Fruit fly (Drosophila melanogaster) whole organism, embryonic: Measurements from ENCODE around the gene CG13033.

Experiments used
- Adf1 ChIP-seq: fragments of 200-800 bp; sonication (Bioruptor generic); IDR thresholded peaks from 2 replicates; pipeline ENCODE4 v1.3.6; 2022; ENCODE audit warnings: missing biosample characterization, missing genetic modification characterization
- Antp ChIP-seq: fragments of 200-800 bp; sonication (Bioruptor generic); optimal IDR thresholded peaks from 3 replicates; lab custom pipeline; 2016; ENCODE audit warnings: missing biosample characterization, missing genetic modification characterization
- CG11456 ChIP-seq: fragments of 200-800 bp; sonication (Bioruptor generic); IDR thresholded peaks from 3 replicates; pipeline ENCODE4 v1.3.6; 2022; ENCODE audit warnings: missing biosample characterization, missing genetic modification characterization
- CG12219 ChIP-seq: fragments of 200-800 bp; sonication (Bioruptor generic); optimal IDR thresholded peaks from 3 replicates; lab custom pipeline; 2018; ENCODE audit warnings: missing biosample characterization, mild to moderate bottlenecking, missing genetic modification characterization
- CG13424 ChIP-seq: fragments of 200-800 bp; sonication (Bioruptor generic); optimal IDR thresholded peaks from 2 replicates; lab custom pipeline; 2019; ENCODE audit warnings: missing biosample characterization, mild to moderate bottlenecking, missing genetic modification characterization, moderate library complexity
- CG14014 ChIP-seq: fragments of 200-800 bp; sonication (Bioruptor generic); IDR thresholded peaks from 2 replicates; pipeline ENCODE4 v1.3.6; 2022; ENCODE audit warnings: missing biosample characterization, missing genetic modification characterization
- CG14860 ChIP-seq: fragments of 200-800 bp; sonication (Bioruptor generic); IDR thresholded peaks from 3 replicates; pipeline ENCODE4 v1.3.6; 2022; ENCODE audit warnings: missing biosample characterization, missing genetic modification characterization; ENCODE audit not compliant: partially characterized antibody
- CG15514 ChIP-seq: fragments of 200-800 bp; sonication (Bioruptor generic); optimal IDR thresholded peaks from 3 replicates; lab custom pipeline; 2017; ENCODE audit warnings: missing biosample characterization, missing genetic modification characterization, mild to moderate bottlenecking, moderate library complexity, missing genetic modification reagents
- CG1603 ChIP-seq: fragments of 200-800 bp; sonication (Bioruptor generic); optimal IDR thresholded peaks from 2 replicates; lab custom pipeline; 2019; ENCODE audit warnings: missing biosample characterization, mild to moderate bottlenecking, missing genetic modification characterization, moderate library complexity
- CG17359 ChIP-seq: fragments of 200-800 bp; sonication (Bioruptor generic); optimal IDR thresholded peaks from 3 replicates; lab custom pipeline; 2018; ENCODE audit warnings: missing biosample characterization, mild to moderate bottlenecking, missing genetic modification characterization, moderate library complexity
- CG2116 ChIP-seq: fragments of 200-800 bp; sonication (Bioruptor generic); optimal IDR thresholded peaks from 3 replicates; lab custom pipeline; 2018; ENCODE audit warnings: missing biosample characterization, mild to moderate bottlenecking, missing genetic modification characterization
- CG30020 ChIP-seq: fragments of 200-800 bp; optimal IDR thresholded peaks from 2 replicates; lab custom pipeline; 2019; ENCODE audit warnings: missing biosample characterization, mild to moderate bottlenecking, missing genetic modification characterization, moderate library complexity
- CG30431 ChIP-seq: fragments of 200-800 bp; sonication (Bioruptor generic); optimal IDR thresholded peaks from 2 replicates; lab custom pipeline; 2017; ENCODE audit warnings: missing biosample characterization, missing genetic modification characterization
- CG3065 ChIP-seq: fragments of 200-800 bp; sonication (Bioruptor generic); optimal IDR thresholded peaks from 2 replicates; lab custom pipeline; 2016; ENCODE audit warnings: missing biosample characterization, missing genetic modification characterization
- CG3726 ChIP-seq: fragments of 200-800 bp; sonication (Bioruptor generic); IDR thresholded peaks from 3 replicates; pipeline ENCODE4, ENCODE4 v1.3.6; 2022; ENCODE audit warnings: missing biosample characterization, missing genetic modification characterization
- CG5180 ChIP-seq: fragments of 200-800 bp; sonication (Bioruptor generic); optimal IDR thresholded peaks from 3 replicates; lab custom pipeline; 2017; ENCODE audit warnings: missing biosample characterization, missing genetic modification characterization, mild to moderate bottlenecking, moderate library complexity, missing genetic modification reagents
- CG6813 ChIP-seq: fragments of 200-800 bp; sonication (Bioruptor generic); optimal IDR thresholded peaks from 2 replicates; lab custom pipeline; 2017; ENCODE audit warnings: missing biosample characterization, missing genetic modification characterization, mild to moderate bottlenecking, moderate library complexity, missing genetic modification reagents
- CG7928 ChIP-seq: fragments of 200-800 bp; sonication (Bioruptor generic); optimal IDR thresholded peaks from 2 replicates; lab custom pipeline; 2017; ENCODE audit warnings: missing biosample characterization, mild to moderate bottlenecking, missing genetic modification characterization
- CG9797 ChIP-seq: fragments of 200-800 bp; sonication (Bioruptor generic); optimal IDR thresholded peaks from 3 replicates; lab custom pipeline; 2018; ENCODE audit warnings: missing biosample characterization, mild to moderate bottlenecking, missing genetic modification characterization
- CG9932 ChIP-seq: fragments of 200-800 bp; sonication (Bioruptor generic); IDR thresholded peaks from 2 replicates; pipeline ENCODE4 v1.3.6; 2022; ENCODE audit warnings: missing biosample characterization, missing genetic modification characterization
- CkIIα-i1 ChIP-seq: fragments of 200-800 bp; sonication (Bioruptor generic); IDR thresholded peaks from 2 replicates; pipeline ENCODE4 v1.3.6; 2022; ENCODE audit warnings: missing biosample characterization, missing genetic modification characterization
- Dip2 ChIP-seq: fragments of 200-800 bp; sonication (Bioruptor generic); IDR thresholded peaks from 2 replicates; pipeline ENCODE4 v1.3.6; 2022; ENCODE audit warnings: missing biosample characterization, missing genetic modification characterization
- Ets65A ChIP-seq: fragments of 200-800 bp; sonication (Bioruptor generic); peaks from one replicate; lab custom pipeline; 2016; ENCODE audit warnings: missing biosample characterization, missing genetic modification characterization
- Fer2 ChIP-seq: fragments of 200-800 bp; sonication (Bioruptor generic); optimal IDR thresholded peaks from 2 replicates; lab custom pipeline; 2018; ENCODE audit warnings: missing biosample characterization, mild to moderate bottlenecking, missing genetic modification characterization, moderate library complexity
- H2.0 ChIP-seq: fragments of 200-800 bp; sonication (Bioruptor generic); IDR thresholded peaks from 2 replicates; pipeline ENCODE4 v1.3.6; 2022; ENCODE audit warnings: missing biosample characterization, missing genetic modification characterization
- HmgZ ChIP-seq: fragments of 200-800 bp; sonication (Bioruptor generic); optimal IDR thresholded peaks from 2 replicates; lab custom pipeline; 2018; ENCODE audit warnings: missing biosample characterization, mild to moderate bottlenecking, missing genetic modification characterization
- Hr39 ChIP-seq: fragments of >200 bp; optimal IDR thresholded peaks from 2 replicates; lab custom pipeline; 2017
- Lhr ChIP-seq: fragments of 200-800 bp; sonication (Bioruptor generic); optimal IDR thresholded peaks from 3 replicates; lab custom pipeline; 2017; ENCODE audit warnings: mild to moderate bottlenecking, missing biosample characterization, missing genetic modification reagents, missing genetic modification characterization
- NC2β ChIP-seq: fragments of 200-800 bp; sonication (Bioruptor generic); optimal IDR thresholded peaks from 2 replicates; lab custom pipeline; 2016; ENCODE audit warnings: missing biosample characterization, missing genetic modification characterization
- NfI ChIP-seq: fragments of 200-800 bp; sonication (Bioruptor generic); optimal IDR thresholded peaks from 3 replicates; lab custom pipeline; 2018; ENCODE audit warnings: missing biosample characterization, mild to moderate bottlenecking, missing genetic modification characterization, moderate library complexity
- Oaz ChIP-seq: fragments of 200-800 bp; sonication (Bioruptor generic); IDR thresholded peaks from 2 replicates; pipeline ENCODE4 v1.3.6; 2022; ENCODE audit warnings: missing biosample characterization, missing genetic modification characterization
- Sox102F ChIP-seq: fragments of 200-800 bp; sonication (Bioruptor generic); optimal IDR thresholded peaks from 2 replicates; lab custom pipeline; 2018; ENCODE audit warnings: missing biosample characterization, mild to moderate bottlenecking, missing genetic modification characterization, moderate library complexity
- abd-A ChIP-seq: fragments of 200-800 bp; sonication (Bioruptor generic); optimal IDR thresholded peaks from 3 replicates; lab custom pipeline; 2019; ENCODE audit warnings: missing biosample characterization, mild to moderate bottlenecking, missing genetic modification characterization, moderate library complexity
- amos ChIP-seq: fragments of 200-800 bp; sonication (Bioruptor generic); IDR thresholded peaks from 2 replicates; pipeline ENCODE4 v1.3.6; 2022; ENCODE audit warnings: missing biosample characterization, missing genetic modification characterization; ENCODE audit not compliant: partially characterized antibody
- cwo ChIP-seq: fragments of 200-800 bp; sonication (Bioruptor generic); optimal IDR thresholded peaks from 3 replicates; lab custom pipeline; 2017; ENCODE audit warnings: missing biosample characterization, missing genetic modification characterization, mild to moderate bottlenecking, moderate library complexity, missing genetic modification reagents
- da ChIP-seq: fragments of 200-800 bp; sonication (Bioruptor generic); optimal IDR thresholded peaks from 2 replicates; lab custom pipeline; 2016; ENCODE audit warnings: missing biosample characterization, missing genetic modification characterization
- dati ChIP-seq: fragments of 200-800 bp; sonication (Bioruptor generic); IDR thresholded peaks from 2 replicates; pipeline ENCODE4 v1.3.6; 2022; ENCODE audit warnings: missing biosample characterization, missing genetic modification characterization
- dmrt99B ChIP-seq: fragments of 200-800 bp; sonication (Bioruptor generic); optimal IDR thresholded peaks from 2 replicates; lab custom pipeline; 2018; ENCODE audit warnings: missing biosample characterization, mild to moderate bottlenecking, missing genetic modification characterization, moderate library complexity
- dpn ChIP-seq, 2 experiments: fragments of 200-800 bp; sonication (Bioruptor generic); optimal IDR thresholded peaks; 3 replicates each; lab custom pipeline; 2016; ENCODE audit warnings: missing biosample characterization in 2 of 2, missing genetic modification characterization in 2 of 2
- exex ChIP-seq: fragments of 200-800 bp; sonication (Bioruptor generic); optimal IDR thresholded peaks from 4 replicates; lab custom pipeline; 2018; ENCODE audit warnings: missing biosample characterization, mild to moderate bottlenecking, missing genetic modification characterization, moderate library complexity
- gcm2 ChIP-seq: fragments of 200-800 bp; sonication (Bioruptor generic); optimal IDR thresholded peaks from 2 replicates; lab custom pipeline; 2016; ENCODE audit warnings: missing biosample characterization, missing genetic modification characterization
- gt ChIP-seq: fragments of 200-800 bp; sonication (Bioruptor generic); IDR thresholded peaks from 2 replicates; pipeline ENCODE4 v1.3.6; 2022; ENCODE audit warnings: missing biosample characterization, missing genetic modification characterization
- hb ChIP-seq: fragments of 200-800 bp; sonication (Bioruptor generic); IDR thresholded peaks from 3 replicates; pipeline ENCODE4 v1.3.6; 2022; ENCODE audit warnings: missing biosample characterization, missing genetic modification characterization; ENCODE audit not compliant: partially characterized antibody
- jigr1 ChIP-seq: fragments of 200-800 bp; sonication (Bioruptor generic); IDR thresholded peaks from 3 replicates; pipeline ENCODE4 v1.3.6; 2022; ENCODE audit warnings: missing biosample characterization, missing genetic modification characterization
- lbe ChIP-seq: fragments of 200-800 bp; sonication (Bioruptor generic); optimal IDR thresholded peaks from 2 replicates; lab custom pipeline; 2016; ENCODE audit warnings: missing biosample characterization, mild to moderate bottlenecking, missing genetic modification characterization
- maf-S ChIP-seq: fragments of 200-800 bp; sonication (Bioruptor generic); optimal IDR thresholded peaks from 2 replicates; lab custom pipeline; 2016; ENCODE audit warnings: missing biosample characterization, missing genetic modification characterization
- nerfin-2 ChIP-seq: fragments of 200-800 bp; sonication (Bioruptor generic); IDR thresholded peaks from 2 replicates; pipeline ENCODE4 v1.3.6; 2022; ENCODE audit warnings: missing biosample characterization, missing genetic modification characterization; ENCODE audit not compliant: partially characterized antibody
- pnt ChIP-seq: fragments of 200-800 bp; sonication (Bioruptor generic); optimal IDR thresholded peaks from 3 replicates; lab custom pipeline; 2016; ENCODE audit warnings: missing biosample characterization, missing genetic modification characterization
- sisA ChIP-seq: fragments of 200-800 bp; sonication (Bioruptor generic); IDR thresholded peaks from 2 replicates; pipeline ENCODE4 v1.3.6; 2022; ENCODE audit warnings: missing biosample characterization, missing genetic modification characterization
- ttk ChIP-seq: fragments of 200-800 bp; sonication (Bioruptor generic); IDR thresholded peaks from 2 replicates; pipeline ENCODE4 v2.1.2; 2022; ENCODE audit warnings: missing biosample characterization, missing genetic modification characterization

CG13033 gene

dm6 chr3L:16587994-16588622 is 42.7 kb upstream of the CG13033 start (continued):
- TF ChIP-seq CG5180 (no peak), CG9797 (GFP tag; lab: Kevin White, UChicago) (peak; percentile 72), exex (no peak), Dip2 (GFP tag; lab: Robert Waterston, UW) (no peak), CG14014 (peak; percentile 65; the same call in 1 of the 2 replicates), Antp (GFP tag; lab: Kevin White, UChicago) (peak; percentile 44), hb (peak; percentile 92), CG11456 (GFP tag; lab: Robert Waterston, UW) (peak; percentile 76; the same call in 2 of the 3 replicates), Oaz (GFP tag; lab: Robert Waterston, UW) (no peak), H2.0 (peak; percentile 52), Ets65A (GFP tag; lab: Kevin White, UChicago) (peak; percentile 97), jigr1 (GFP tag; lab: Robert Waterston, UW) (no peak), dati (GFP tag; lab: Robert Waterston, UW) (no peak), CG13424 (peak; percentile 60), CG9932 (GFP tag; lab: Robert Waterston, UW) (peak; percentile 87), CG6813 (GFP tag; lab: Kevin White, UChicago) (no peak), CkIIα-i1 (no peak), CG7928 (GFP tag; lab: Kevin White, UChicago) (no peak), CG30020 (tag; lab: Kevin White, UChicago) (peak; percentile 70), pnt (GFP tag; lab: Kevin White, UChicago) (peak; percentile 53), dmrt99B (tag; lab: Kevin White, UChicago) (no peak), da (GFP tag; lab: Kevin White, UChicago) (peak; percentile 10), CG3726 (GFP tag; lab: Robert Waterston, UW) (peak; percentile 11; the same call in 1 of the 3 replicates), nerfin-2 (GFP tag; lab: Robert Waterston, UW) (peak; percentile 86), maf-S (GFP tag; lab: Kevin White, UChicago) (peak; percentile 8), gcm2 (no peak), CG14860 (GFP tag; lab: Robert Waterston, UW) (peak; percentile 91), HmgZ (peak; percentile 83), CG12219 (GFP tag; lab: Kevin White, UChicago) (no peak), NfI (GFP tag; lab: Kevin White, UChicago) (peak; percentile 47), Sox102F (GFP tag; lab: Kevin White, UChicago) (no peak), CG2116 (peak; percentile 79), Fer2 (tag; lab: Kevin White, UChicago) (peak; percentile 17), NC2β (peak; percentile 11), gt (GFP tag; lab: Robert Waterston, UW) (no peak), Hr39 (lab: Kevin White, UChicago) (no peak), sisA (GFP tag; lab: Robert Waterston, UW) (peak; percentile 47), cwo (GFP tag; lab: Kevin White, UChicago) (peak; percentile 24), CG17359 (tag; lab: Kevin White, UChicago) (peak; percentile 54), dpn (GFP tag; optimal IDR thresholded peaks at IDR 0.05; lab: Kevin White, UChicago) (peak; percentile 68 to 73), CG3065 (GFP tag; lab: Kevin White, UChicago) (peak; percentile 26), amos (GFP tag; lab: Robert Waterston, UW) (peak; percentile 92), CG15514 (GFP tag; lab: Kevin White, UChicago) (peak; percentile 69), abd-A (tag; lab: Kevin White, UChicago) (no peak), CG30431 (GFP tag; lab: Kevin White, UChicago) (no peak), Adf1 (GFP tag; lab: Robert Waterston, UW) (no peak), ttk (GFP tag; lab: Robert Waterston, UW) (0 out of 2 replicates have a peak, but pooled peaks have one; percentile 10), lbe (GFP tag; lab: Kevin White, UChicago) (peak; percentile 45), CG1603 (tag; lab: Kevin White, UChicago) (peak; percentile 75), Lhr (peak; percentile 58)
